Fruit fly (Drosophila melanogaster) whole organism, embryonic: ENCODE results near the gene lawc.
A peak's percentile ranks its signal among the peaks of the same experiment; 100 is the strongest.

Experiments
- ATbp ChIP-seq: fragments of 200-800 bp; sonication (Bioruptor generic); optimal IDR thresholded peaks from 2 replicates; lab custom pipeline; 2017; ENCODE audit warnings: missing biosample characterization, mild to moderate bottlenecking, missing genetic modification characterization, missing genetic modification reagents
- Ada2b ChIP-seq: fragments of 200-800 bp; sonication (Bioruptor generic); IDR thresholded peaks from 2 replicates; pipeline ENCODE4 v1.3.6; 2022; ENCODE audit warnings: missing biosample characterization, missing genetic modification characterization
- Atf6 ChIP-seq: fragments of 200-800 bp; sonication (Bioruptor generic); IDR thresholded peaks from 2 replicates; pipeline ENCODE4 v1.3.6; 2022; ENCODE audit warnings: missing biosample characterization, missing genetic modification characterization
- CG10321 ChIP-seq: fragments of 200-800 bp; sonication (Bioruptor generic); IDR thresholded peaks from 2 replicates; pipeline ENCODE4 v1.3.6; 2022; ENCODE audit warnings: missing biosample characterization, missing genetic modification characterization
- CG10543 ChIP-seq: fragments of 200-800 bp; sonication (Bioruptor generic); optimal IDR thresholded peaks from 3 replicates; lab custom pipeline; 2017; ENCODE audit warnings: missing biosample characterization, mild to moderate bottlenecking, missing genetic modification characterization, moderate library complexity
- CG11085 ChIP-seq: fragments of 200-800 bp; sonication (Bioruptor generic); IDR thresholded peaks from 2 replicates; pipeline ENCODE4 v1.3.6; 2022; ENCODE audit warnings: missing biosample characterization, missing genetic modification characterization
- CG13287 ChIP-seq: fragments of 200-800 bp; sonication (Bioruptor generic); IDR thresholded peaks from 2 replicates; pipeline ENCODE4 v1.3.6; 2022; ENCODE audit warnings: missing biosample characterization, missing genetic modification characterization; ENCODE audit not compliant: partially characterized antibody
- CG15073 ChIP-seq: fragments of 200-800 bp; sonication (Bioruptor generic); optimal IDR thresholded peaks from 2 replicates; lab custom pipeline; 2016; ENCODE audit warnings: missing biosample characterization, missing genetic modification characterization
- CG16779 ChIP-seq: fragments of 200-800 bp; sonication (Bioruptor generic); IDR thresholded peaks from 2 replicates; pipeline ENCODE4 v1.3.6; 2022; ENCODE audit warnings: missing biosample characterization, missing genetic modification characterization
- CG17385 ChIP-seq: fragments of 200-800 bp; sonication (Bioruptor generic); optimal IDR thresholded peaks from 3 replicates; lab custom pipeline; 2018; ENCODE audit warnings: missing biosample characterization, mild to moderate bottlenecking, missing genetic modification characterization
- CG17568 ChIP-seq: fragments of 200-800 bp; sonication (Bioruptor generic); optimal IDR thresholded peaks from 2 replicates; lab custom pipeline; 2018; ENCODE audit warnings: missing biosample characterization, mild to moderate bottlenecking, missing genetic modification characterization, moderate library complexity
- CG31224 ChIP-seq: fragments of 200-800 bp; sonication (Bioruptor generic); IDR thresholded peaks from 2 replicates; pipeline ENCODE4 v1.3.6; 2022; ENCODE audit warnings: missing biosample characterization, missing genetic modification characterization
- CG34376 ChIP-seq: fragments of 200-800 bp; sonication (Bioruptor generic); optimal IDR thresholded peaks from 2 replicates; lab custom pipeline; 2018; ENCODE audit warnings: missing biosample characterization, mild to moderate bottlenecking, missing genetic modification characterization
- CG3847 ChIP-seq: fragments of 200-800 bp; sonication (Bioruptor generic); IDR thresholded peaks from 2 replicates; pipeline ENCODE4 v1.3.6; 2022; ENCODE audit warnings: missing biosample characterization, missing genetic modification characterization
- CG4707 ChIP-seq: fragments of 200-800 bp; sonication (Bioruptor generic); optimal IDR thresholded peaks from 2 replicates; lab custom pipeline; 2018; ENCODE audit warnings: missing biosample characterization, mild to moderate bottlenecking, missing genetic modification characterization, moderate library complexity
- CG5245 ChIP-seq: fragments of 200-800 bp; sonication (Bioruptor generic); optimal IDR thresholded peaks from 3 replicates; lab custom pipeline; 2016; ENCODE audit warnings: missing biosample characterization, missing genetic modification characterization
- CG7745 ChIP-seq: fragments of 200-800 bp; sonication (Bioruptor generic); optimal IDR thresholded peaks from 2 replicates; lab custom pipeline; 2018; ENCODE audit warnings: missing biosample characterization, mild to moderate bottlenecking, missing genetic modification characterization, moderate library complexity
- CG8765 ChIP-seq: fragments of 200-800 bp; sonication (Bioruptor generic); IDR thresholded peaks from 2 replicates; pipeline ENCODE4 v1.3.6; 2022; ENCODE audit warnings: missing biosample characterization, missing genetic modification characterization
- CG9215 ChIP-seq: fragments of 200-800 bp; sonication (Bioruptor generic); IDR thresholded peaks from 2 replicates; pipeline ENCODE4 v1.3.6; 2022; ENCODE audit warnings: missing biosample characterization, missing genetic modification characterization
- CG9932 ChIP-seq: fragments of 200-800 bp; sonication (Bioruptor generic); IDR thresholded peaks from 2 replicates; pipeline ENCODE4 v1.3.6; 2022; ENCODE audit warnings: missing biosample characterization, missing genetic modification characterization
- CHES-1-like ChIP-seq: fragments of 200-800 bp; sonication (Bioruptor generic); optimal IDR thresholded peaks from 2 replicates; lab custom pipeline; 2016; ENCODE audit warnings: missing biosample characterization, missing genetic modification characterization
- D ChIP-seq, 2 experiments: fragments of 200-800 bp in 1 of 2; fragments of >200 bp in 1 of 2; sonication (Bioruptor generic) in 1 of 2; optimal IDR thresholded peaks; 2 replicates in 1 of 2; 3 replicates in 1 of 2; lab custom pipeline; 2017; ENCODE audit warnings: mild to moderate bottlenecking in 1 of 2, missing biosample characterization in 1 of 2, missing genetic modification characterization in 1 of 2, missing genetic modification reagents in 1 of 2
- Dbx ChIP-seq: fragments of 200-800 bp; sonication (Bioruptor generic); IDR thresholded peaks from 3 replicates; pipeline ENCODE4 v1.3.6; 2022; ENCODE audit warnings: missing biosample characterization, missing genetic modification characterization
- Drgx ChIP-seq: fragments of 200-800 bp; sonication (Bioruptor generic); IDR thresholded peaks from 2 replicates; pipeline ENCODE4 v1.3.6; 2022; ENCODE audit warnings: missing biosample characterization, missing genetic modification characterization
- H15 ChIP-seq: fragments of 200-800 bp; sonication (Bioruptor generic); IDR thresholded peaks from 3 replicates; pipeline ENCODE4 v1.3.6; 2022; ENCODE audit warnings: missing biosample characterization, missing genetic modification characterization
- Jarid2 ChIP-seq: fragments of 200-800 bp; sonication (Bioruptor generic); optimal IDR thresholded peaks from 3 replicates; lab custom pipeline; 2017; ENCODE audit warnings: mild to moderate bottlenecking, missing biosample characterization, missing genetic modification reagents, missing genetic modification characterization
- Oaz ChIP-seq: fragments of 200-800 bp; sonication (Bioruptor generic); IDR thresholded peaks from 2 replicates; pipeline ENCODE4 v1.3.6; 2022; ENCODE audit warnings: missing biosample characterization, missing genetic modification characterization
- Stat92E ChIP-seq, 3 experiments: fragments of >200 bp in 2 of 3; fragments of 200-800 bp in 1 of 3; sonication (Bioruptor generic) in 1 of 3; optimal IDR thresholded peaks; 2 replicates each; lab custom pipeline; 2017 to 2019; ENCODE audit warnings: missing biosample characterization in 3 of 3, missing genetic modification characterization in 3 of 3, mild to moderate bottlenecking in 1 of 3, moderate library complexity in 1 of 3
- Trl ChIP-seq, 3 experiments: fragments of >200 bp in 2 of 3; fragments of 200-800 bp in 1 of 3; sonication (Bioruptor generic) in 1 of 3; optimal IDR thresholded peaks; 2 replicates in 1 of 3; 3 replicates in 2 of 3; lab custom pipeline; 2016 to 2017; ENCODE audit warnings: missing biosample characterization in 1 of 3, missing genetic modification characterization in 1 of 3
- abd-A ChIP-seq: fragments of 200-800 bp; sonication (Bioruptor generic); optimal IDR thresholded peaks from 3 replicates; lab custom pipeline; 2019; ENCODE audit warnings: missing biosample characterization, mild to moderate bottlenecking, missing genetic modification characterization, moderate library complexity
- ase ChIP-seq: fragments of 200-800 bp; sonication (Bioruptor generic); IDR thresholded peaks from 3 replicates; pipeline ENCODE4 v1.3.6; 2022; ENCODE audit warnings: missing biosample characterization, missing genetic modification characterization
- bowl ChIP-seq: fragments of 200-800 bp; sonication (Bioruptor generic); IDR thresholded peaks from 2 replicates; pipeline ENCODE4 v1.3.6; 2022; ENCODE audit warnings: missing biosample characterization, missing genetic modification characterization
- cad ChIP-seq: fragments of >200 bp; optimal IDR thresholded peaks from 2 replicates; lab custom pipeline; 2017; ENCODE audit warnings: missing biosample characterization, missing genetic modification characterization
- chinmo ChIP-seq: fragments of 200-800 bp; sonication (Bioruptor generic); IDR thresholded peaks from 4 replicates; pipeline ENCODE4 v1.3.6; 2022; ENCODE audit warnings: missing biosample characterization, missing genetic modification characterization; ENCODE audit not compliant: partially characterized antibody
- ewg ChIP-seq: fragments of 200-800 bp; sonication (Bioruptor generic); optimal IDR thresholded peaks from 3 replicates; lab custom pipeline; 2017; ENCODE audit warnings: mild to moderate bottlenecking, missing biosample characterization, missing genetic modification reagents, missing genetic modification characterization
- inv ChIP-seq: fragments of 200-800 bp; sonication (Bioruptor generic); IDR thresholded peaks from 2 replicates; pipeline ENCODE4 v1.3.6; 2022; ENCODE audit warnings: missing biosample characterization, missing genetic modification characterization; ENCODE audit not compliant: partially characterized antibody
- lov ChIP-seq, 2 experiments: fragments of 200-800 bp in 1 of 2; fragments of >200 bp in 1 of 2; sonication (Bioruptor generic) in 1 of 2; IDR thresholded peaks in 1 of 2; optimal IDR thresholded peaks in 1 of 2; 2 replicates in 1 of 2; 3 replicates in 1 of 2; pipeline versions ENCODE4 v1.3.6 to Lab custom; 2017 to 2022; ENCODE audit warnings: missing biosample characterization in 1 of 2, missing genetic modification characterization in 1 of 2
- onecut ChIP-seq: fragments of 200-800 bp; sonication (Bioruptor generic); IDR thresholded peaks from 2 replicates; pipeline ENCODE4 v1.3.6; 2022; ENCODE audit warnings: missing biosample characterization, missing genetic modification characterization
- psq ChIP-seq: fragments of 200-800 bp; sonication (Bioruptor generic); optimal IDR thresholded peaks from 2 replicates; lab custom pipeline; 2017; ENCODE audit warnings: missing biosample characterization, missing genetic modification characterization
- sqz ChIP-seq: fragments of 200-800 bp; sonication (Bioruptor generic); optimal IDR thresholded peaks from 3 replicates; lab custom pipeline; 2018; ENCODE audit warnings: missing biosample characterization, mild to moderate bottlenecking, missing genetic modification characterization
- vvl ChIP-seq: fragments of 200-800 bp; sonication (Bioruptor generic); IDR thresholded peaks from 2 replicates; pipeline ENCODE4 v1.3.6; 2022; ENCODE audit warnings: missing biosample characterization, missing genetic modification characterization
- yki ChIP-seq: fragments of >200 bp; optimal IDR thresholded peaks from 3 replicates; lab custom pipeline; 2018

The lawc gene

dm6 chrX:8412197-8413160 is 1.0 kb upstream of the lawc start (continued):
- TF ChIP-seq Stat92E (GFP tag; optimal IDR thresholded peaks at IDR 0.05; lab: Kevin White, UChicago), result peak in 1 of 3 experiments; percentile 2
- TF ChIP-seq CG15073 (GFP tag; lab: Kevin White, UChicago), result peak; percentile 71
- TF ChIP-seq Atf6 (GFP tag; lab: Robert Waterston, UW), result no peak
- TF ChIP-seq CG5245 (GFP tag; lab: Kevin White, UChicago), result no peak
- peak; percentile 68 for TF ChIP-seq CG10543 (GFP tag; lab: Kevin White, UChicago)
- TF ChIP-seq abd-A (tag; lab: Kevin White, UChicago), result peak; percentile 23
- TF ChIP-seq H15 (GFP tag; lab: Robert Waterston, UW), result no peak
- peak; percentile 3 for TF ChIP-seq ATbp (GFP tag; lab: Kevin White, UChicago)
- TF ChIP-seq Trl (optimal IDR thresholded peaks at IDR 0.05; lab: Kevin White, UChicago), result peak; percentile 27 to 54
- no peak for TF ChIP-seq Trl (GFP tag; optimal IDR thresholded peaks at IDR 0.05; lab: Kevin White, UChicago)
- peak; percentile 75 for TF ChIP-seq sqz (GFP tag; lab: Kevin White, UChicago)

DNA sequence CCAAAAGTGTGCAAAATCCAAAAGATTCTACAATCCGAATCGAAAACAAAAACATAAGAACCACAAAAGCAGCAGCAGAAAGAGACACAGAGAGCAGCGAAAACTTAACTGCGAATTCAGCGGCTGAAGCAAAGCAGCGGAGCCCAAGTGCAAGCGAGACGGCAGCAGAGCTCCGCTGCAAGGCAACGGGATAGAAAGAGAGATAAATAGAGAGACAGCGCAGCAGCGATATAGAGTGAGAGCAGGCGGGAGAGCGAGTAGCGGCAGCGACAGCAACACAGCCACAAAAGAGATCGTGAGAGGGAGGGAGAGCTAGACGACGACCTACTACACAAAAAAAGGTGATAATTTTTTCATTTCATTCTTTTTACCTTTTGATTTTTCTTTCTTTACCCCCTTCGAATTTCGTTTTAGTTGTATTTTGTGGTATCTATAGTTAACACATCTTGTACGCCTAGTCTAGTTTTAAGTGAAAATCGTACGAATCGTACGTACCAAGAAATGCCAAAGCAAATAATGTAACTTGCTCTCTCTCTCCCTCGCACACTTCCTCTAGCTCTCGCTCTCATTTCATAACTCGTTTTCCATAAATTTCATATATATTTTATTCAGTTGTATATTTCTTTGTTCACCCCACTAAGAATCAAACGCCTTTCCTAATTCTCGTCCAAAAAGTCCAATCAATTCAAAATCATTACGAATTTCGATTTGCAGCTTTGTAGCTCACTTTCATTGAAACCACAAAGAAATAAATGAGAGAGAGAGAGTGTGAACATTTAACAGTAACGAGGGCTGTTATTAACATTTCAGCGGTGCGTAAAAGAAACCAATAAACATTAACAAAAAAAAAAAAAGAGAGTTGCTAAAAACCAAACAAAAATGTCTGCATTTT is 863 bp downstream of the lawc start:
- TF ChIP-seq Dbx (GFP tag; lab: Robert Waterston, UW) (peak; percentile 63; the same call in 1 of the 3 replicates), CG11085 (GFP tag; lab: Robert Waterston, UW) (peak; percentile 14; the same call in 1 of the 2 replicates), CG17568 (GFP tag; lab: Kevin White, UChicago) (peak; percentile 6), CG16779 (GFP tag; lab: Robert Waterston, UW) (0 out of 2 replicates have a peak, but pooled peaks have one; percentile 9), D (optimal IDR thresholded peaks at IDR 0.05; lab: Kevin White, UChicago) (no peak), D (GFP tag; optimal IDR thresholded peaks at IDR 0.05; lab: Kevin White, UChicago) (no peak), ase (GFP tag; lab: Robert Waterston, UW) (no peak), chinmo (GFP tag; lab: Robert Waterston, UW) (0 out of 4 replicates have a peak, but pooled peaks have one; percentile 9), CG4707 (GFP tag; lab: Kevin White, UChicago) (no peak), CG3847 (GFP tag; lab: Robert Waterston, UW) (peak; percentile 30; the same call in 1 of the 2 replicates), inv (GFP tag; lab: Robert Waterston, UW) (no peak), CG34376 (no peak), CHES-1-like (GFP tag; lab: Kevin White, UChicago) (no peak), psq (no peak), lov (optimal IDR thresholded peaks at IDR 0.05; lab: Kevin White, UChicago) (no peak), lov (GFP tag; IDR thresholded peaks at IDR 0.05; lab: Robert Waterston, UW) (peak; percentile 63; the same call in 1 of the 3 replicates), cad (GFP tag; lab: Kevin White, UChicago) (no peak), CG9932 (GFP tag; lab: Robert Waterston, UW) (peak; percentile 21; the same call in 1 of the 2 replicates), CG10321 (GFP tag; lab: Robert Waterston, UW) (peak; percentile 95), Oaz (GFP tag; lab: Robert Waterston, UW) (peak; percentile 30; the same call in 1 of the 2 replicates), yki (peak; percentile 82), CG17385 (GFP tag; lab: Kevin White, UChicago) (no peak), Drgx (peak; percentile 72), CG9215 (GFP tag; lab: Robert Waterston, UW) (no peak), Ada2b (no peak), ewg (GFP tag; lab: Kevin White, UChicago) (peak; percentile 22), bowl (peak; percentile 80; the same call in 1 of the 2 replicates), Jarid2 (GFP tag; lab: Kevin White, UChicago) (no peak), CG7745 (tag; lab: Kevin White, UChicago) (no peak), vvl (GFP tag; lab: Robert Waterston, UW) (peak; percentile 22), CG8765 (peak; percentile 100), CG31224 (0 out of 2 replicates have a peak, but pooled peaks have one; percentile 6), onecut (GFP tag; lab: Robert Waterston, UW) (peak; percentile 29), CG13287 (0 out of 2 replicates have a peak, but pooled peaks have one; percentile 1), Atf6 (GFP tag; lab: Robert Waterston, UW) (peak; percentile 73)
